Worm (Caenorhabditis elegans) whole organism, young adult: Measurements from ENCODE around the gene gldi-4.

Experiments
- F57A8.1 ChIP-seq: fragments of 200-800 bp; sonication (Bioruptor generic); optimal IDR thresholded peaks from 2 replicates; lab custom pipeline; 2018; ENCODE audit warnings: mild to moderate bottlenecking, missing genetic modification characterization, moderate library complexity, missing compliant biosample characterization
- ceh-100 ChIP-seq: fragments of 200-800 bp; sonication (Bioruptor generic); IDR thresholded peaks from 2 replicates; pipeline ENCODE4 v1.3.6; 2022; ENCODE audit warnings: missing genetic modification reagents, missing genetic modification characterization, missing compliant biosample characterization
- hrde-1 ChIP-seq: sonication (generic microtip); optimal IDR thresholded peaks from 2 replicates; lab custom pipeline; 2016; ENCODE audit warnings: missing genetic modification characterization, mild to moderate bottlenecking, missing compliant biosample characterization, moderate library complexity, missing genotype, missing genetic modification reagents, borderline replicate concordance
- lin-54 ChIP-seq: fragments of 200-800 bp; sonication (Bioruptor generic); optimal IDR thresholded peaks from 2 replicates; lab custom pipeline; 2018; ENCODE audit warnings: mild to moderate bottlenecking, missing genetic modification characterization, missing compliant biosample characterization
- nhr-179 ChIP-seq: sonication (generic microtip); optimal IDR thresholded peaks from 2 replicates; lab custom pipeline; 2016; ENCODE audit warnings: mild to moderate bottlenecking, missing genetic modification characterization, missing compliant biosample characterization
- rcor-1 ChIP-seq: fragments of 200-800 bp; sonication (Bioruptor generic); IDR thresholded peaks from 2 replicates; pipeline ENCODE4 v1.3.6; 2022; ENCODE audit warnings: missing genetic modification reagents, missing genetic modification characterization, missing compliant biosample characterization
- tlf-1 ChIP-seq: fragments of 200-800 bp; sonication (Bioruptor generic); optimal IDR thresholded peaks from 2 replicates; lab custom pipeline; 2018; ENCODE audit warnings: mild to moderate bottlenecking, missing genetic modification characterization, missing compliant biosample characterization
- unc-62 ChIP-seq: fragments of 150-350 bp; optimal IDR thresholded peaks from 2 replicates; lab custom pipeline; 2014; ENCODE audit warnings: missing biosample characterization, missing genetic modification reagents, missing genetic modification characterization
- ztf-25 ChIP-seq: fragments of 200-800 bp; sonication (Bioruptor generic); IDR thresholded peaks from 2 replicates; pipeline ENCODE4 v1.3.6; 2022; ENCODE audit warnings: missing genetic modification reagents, missing genetic modification characterization, missing compliant biosample characterization

ce11 chrIV:7047762-7048178, 30.3 kb downstream of the gldi-4 start:
- no peak for TF ChIP-seq ceh-100 (GFP tag; lab: Robert Waterston, UW)
- no peak for TF ChIP-seq F57A8.1
- peak; percentile 39 for TF ChIP-seq lin-54 (GFP tag; lab: Kevin White, UChicago)
- no peak for TF ChIP-seq nhr-179 (tag; lab: Kevin White, UChicago)
- TF ChIP-seq unc-62 (GFP tag; lab: Kevin White, UChicago) = no peak
- TF ChIP-seq hrde-1 (tag; lab: Kevin White, UChicago) = no peak
- TF ChIP-seq tlf-1 = no peak
- TF ChIP-seq ztf-25 (GFP tag; lab: Robert Waterston, UW) = no peak
- TF ChIP-seq rcor-1 (GFP tag; lab: Robert Waterston, UW) = no peak
